Worm (Caenorhabditis elegans) whole organism, early embryonic: Measurements from ENCODE around the gene mpz-1.

Source experiments
- B0310.2 ChIP-seq: sonication (generic microtip); optimal IDR thresholded peaks from 2 replicates; lab custom pipeline; 2016; ENCODE audit warnings: mild to moderate bottlenecking, missing genetic modification characterization, missing compliant biosample characterization
- F13C5.2 ChIP-seq: sonication (generic microtip); optimal IDR thresholded peaks from 2 replicates; lab custom pipeline; 2017; ENCODE audit warnings: mild to moderate bottlenecking, missing genetic modification characterization, inconsistent platforms, missing compliant biosample characterization
- aly-1 ChIP-seq: sonication (generic microtip); optimal IDR thresholded peaks from 2 replicates; lab custom pipeline; 2016; ENCODE audit warnings: missing genetic modification characterization, missing compliant biosample characterization
- ama-1 ChIP-seq: fragments of 150-350 bp; optimal IDR thresholded peaks from 2 replicates; lab custom pipeline; 2014
- ceh-13 ChIP-seq: fragments of 200-800 bp; sonication (Bioruptor generic); optimal IDR thresholded peaks from 2 replicates; lab custom pipeline; 2018; ENCODE audit warnings: mild to moderate bottlenecking, missing genetic modification characterization, missing compliant biosample characterization
- ceh-36 ChIP-seq: sonication (generic microtip); optimal IDR thresholded peaks from 2 replicates; lab custom pipeline; 2016; ENCODE audit warnings: missing genetic modification characterization, inconsistent platforms, missing compliant biosample characterization
- ets-7 ChIP-seq: sonication (generic microtip); optimal IDR thresholded peaks from 2 replicates; lab custom pipeline; 2016; ENCODE audit warnings: missing genotype, missing genetic modification characterization, missing compliant biosample characterization
- flt-1 ChIP-seq: fragments of 200-800 bp; sonication (Bioruptor generic); IDR thresholded peaks from 2 replicates; pipeline ENCODE4 v1.3.6; 2022; ENCODE audit warnings: missing genetic modification characterization, missing compliant biosample characterization
- hmbx-1 ChIP-seq: sonication (generic microtip); optimal IDR thresholded peaks from 2 replicates; lab custom pipeline; 2016; ENCODE audit warnings: mild to moderate bottlenecking, missing genetic modification characterization, missing compliant biosample characterization
- hmg-4 ChIP-seq: fragments of 200-800 bp; sonication (Bioruptor generic); optimal IDR thresholded peaks from 2 replicates; lab custom pipeline; 2018; ENCODE audit warnings: mild to moderate bottlenecking, missing genetic modification characterization, missing compliant biosample characterization
- hnd-1 ChIP-seq: sonication (generic microtip); optimal IDR thresholded peaks from 2 replicates; lab custom pipeline; 2016; ENCODE audit warnings: missing genetic modification characterization, missing compliant biosample characterization
- pes-1 ChIP-seq: fragments of 200-800 bp; sonication (Bioruptor generic); IDR thresholded peaks from 2 replicates; pipeline ENCODE4 v1.3.6; 2022; ENCODE audit warnings: missing genetic modification reagents, missing genetic modification characterization, missing compliant biosample characterization
- scrt-1 ChIP-seq: fragments of 200-800 bp; sonication (Bioruptor generic); IDR thresholded peaks from 2 replicates; pipeline ENCODE4 v1.3.6; 2022; ENCODE audit warnings: missing genetic modification characterization, missing compliant biosample characterization
- sea-1 ChIP-seq: fragments of 200-800 bp; sonication (Bioruptor generic); conservative IDR thresholded peaks from 2 replicates; pipeline ENCODE4 v1.3.6; 2022; ENCODE audit warnings: missing genetic modification characterization, missing compliant biosample characterization
- tbx-11 ChIP-seq: fragments of 200-800 bp; sonication (Bioruptor generic); IDR thresholded peaks from 2 replicates; pipeline ENCODE4 v1.3.6; 2022; ENCODE audit warnings: missing genetic modification characterization, missing compliant biosample characterization
- tbx-37 ChIP-seq: fragments of 200-800 bp; sonication (Bioruptor generic); conservative IDR thresholded peaks from 2 replicates; pipeline ENCODE4 v1.3.6; 2022; ENCODE audit warnings: missing genetic modification reagents, missing genetic modification characterization, missing compliant biosample characterization
- tra-4 ChIP-seq: sonication (generic microtip); optimal IDR thresholded peaks from 2 replicates; lab custom pipeline; 2017; ENCODE audit warnings: missing genetic modification characterization, missing compliant biosample characterization

mpz-1 gene

ce11 chrII:10744801-10745200 is 33.1 kb downstream of the mpz-1 start:
- TF ChIP-seq sea-1 (GFP tag; lab: Robert Waterston, UW) (no peak), tbx-11 (GFP tag; lab: Robert Waterston, UW) (no peak), hnd-1 (no peak), ceh-36 (tag; lab: Kevin White, UChicago) (no peak), F13C5.2 (tag; lab: Kevin White, UChicago) (no peak), tbx-37 (no peak), ceh-13 (GFP tag; lab: Kevin White, UChicago) (no peak), hmbx-1 (tag; lab: Kevin White, UChicago) (no peak), pes-1 (no peak), ama-1 (no peak), flt-1 (GFP tag; lab: Robert Waterston, UW) (no peak), hmg-4 (GFP tag; lab: Kevin White, UChicago) (no peak)

- TF ChIP-seq ama-1 (no peak), hnd-1 (no peak), hmbx-1 (tag; lab: Kevin White, UChicago) (no peak), F13C5.2 (tag; lab: Kevin White, UChicago) (no peak), aly-1 (tag; lab: Kevin White, UChicago) (no peak), flt-1 (GFP tag; lab: Robert Waterston, UW) (no peak), tbx-11 (GFP tag; lab: Robert Waterston, UW) (no peak), ceh-36 (tag; lab: Kevin White, UChicago) (no peak)
Measured at ce11 chrII:10737059-10737458, 40.9 kb downstream of the mpz-1 start, which contains the start of gene C52A11.3. C52A11.3 (plus strand) TSS chrII:10737359.

ce11 chrII:10731552-10731951 is 46.4 kb downstream of the mpz-1 start, which contains the start of gene glb-12:
glb-12 (minus strand) TSS chrII:10731652.
- TF ChIP-seq hmg-4 (GFP tag; lab: Kevin White, UChicago) = no peak
- TF ChIP-seq B0310.2 = no peak
- TF ChIP-seq tbx-37 = no peak

- TF ChIP-seq tbx-11 (GFP tag; lab: Robert Waterston, UW) = no peak
- TF ChIP-seq aly-1 (tag; lab: Kevin White, UChicago) = no peak
- no peak for TF ChIP-seq ceh-13 (GFP tag; lab: Kevin White, UChicago)
- no peak for TF ChIP-seq pes-1
- TF ChIP-seq ceh-36 (tag; lab: Kevin White, UChicago) = no peak
Measured at ce11 chrII:10730702-10731101, 47.2 kb downstream of the mpz-1 start.

ce11 chrII:10723069-10723468 is 54.9 kb downstream of the mpz-1 start, which contains the start of gene C09G5.14:
C09G5.14 (minus strand) TSS chrII:10723169.
- TF ChIP-seq ceh-13 (GFP tag; lab: Kevin White, UChicago) (no peak), ets-7 (tag; lab: Kevin White, UChicago) (no peak)

- TF ChIP-seq B0310.2 (no peak), hnd-1 (no peak), tra-4 (tag; lab: Kevin White, UChicago) (no peak), scrt-1 (GFP tag; lab: Robert Waterston, UW) (no peak), F13C5.2 (tag; lab: Kevin White, UChicago) (no peak), ets-7 (tag; lab: Kevin White, UChicago) (no peak), tbx-11 (GFP tag; lab: Robert Waterston, UW) (no peak), hmg-4 (GFP tag; lab: Kevin White, UChicago) (no peak), sea-1 (GFP tag; lab: Robert Waterston, UW) (no peak), pes-1 (no peak), ama-1 (no peak), flt-1 (GFP tag; lab: Robert Waterston, UW) (no peak), aly-1 (tag; lab: Kevin White, UChicago) (no peak), hmbx-1 (tag; lab: Kevin White, UChicago) (no peak), ceh-36 (tag; lab: Kevin White, UChicago) (no peak), tbx-37 (no peak)
Measured at ce11 chrII:10719931-10720330, 58.0 kb downstream of the mpz-1 start, which contains the start of gene mks-5. mks-5 (plus strand) TSS chrII:10720231.

ce11 chrII:10717124-10717523 is 60.8 kb downstream of the mpz-1 start, which contains the start of gene C09G5.13:
C09G5.13 (plus strand) TSS chrII:10717424.
- TF ChIP-seq hnd-1 (no peak), tbx-37 (no peak), aly-1 (tag; lab: Kevin White, UChicago) (no peak), tbx-11 (GFP tag; lab: Robert Waterston, UW) (no peak), hmbx-1 (tag; lab: Kevin White, UChicago) (no peak), ets-7 (tag; lab: Kevin White, UChicago) (no peak), sea-1 (GFP tag; lab: Robert Waterston, UW) (no peak), pes-1 (no peak), B0310.2 (no peak)

ce11 chrII:10714262-10714933 is 63.5 kb downstream of the mpz-1 start, which contains the start of the genes dph-2 and C09G5.7:
dph-2 (minus strand) TSS chrII:10714297.
C09G5.7 (plus strand) TSS chrII:10714883.
- TF ChIP-seq tbx-11 (GFP tag; lab: Robert Waterston, UW) = no peak
- TF ChIP-seq scrt-1 (GFP tag; lab: Robert Waterston, UW) = no peak
- TF ChIP-seq tbx-37 = no peak; the same call in 1 of the 2 replicates
- no peak for TF ChIP-seq B0310.2
